Fruit fly (Drosophila melanogaster): ENCODE results near the gene Spn.

Spn gene

dm6 chr3L:2589911-2590763 is 36.0 kb upstream of the Spn start (continued):
- TF ChIP-seq CrebB (tag; optimal IDR thresholded peaks at IDR 0.05), result peak; percentile 45
- no peak for TF ChIP-seq lmd (GFP tag; IDR thresholded peaks at IDR 0.05)
- TF ChIP-seq usp (GFP tag; optimal IDR thresholded peaks at IDR 0.05), result no peak
- TF ChIP-seq CG1647 (GFP tag; optimal IDR thresholded peaks at IDR 0.05), result peak; percentile 37
- peak; percentile 71 for TF ChIP-seq gcm (GFP tag; optimal IDR thresholded peaks at IDR 0.05)
- no peak for TF ChIP-seq Dfd (GFP tag; optimal IDR thresholded peaks at IDR 0.05)
- peak; percentile 63 for TF ChIP-seq HHEX (GFP tag; optimal IDR thresholded peaks at IDR 0.05)
- peak; percentile 76; the same call in 2 of the 3 replicates for TF ChIP-seq CG11695 (GFP tag; IDR thresholded peaks at IDR 0.05)
- TF ChIP-seq yki (optimal IDR thresholded peaks at IDR 0.05), result no peak
- no peak for TF ChIP-seq eve (GFP tag; optimal IDR thresholded peaks at IDR 0.05)
- peak; percentile 33 for TF ChIP-seq Asciz (GFP tag; optimal IDR thresholded peaks at IDR 0.05)
- peak in 1 of 2 experiments; percentile 64 for TF ChIP-seq dpn (GFP tag; optimal IDR thresholded peaks at IDR 0.05)
- TF ChIP-seq esg (GFP tag; conservative IDR thresholded peaks at IDR 0.05), result peak; percentile 66
- no peak for TF ChIP-seq CG14667 (GFP tag; IDR thresholded peaks at IDR 0.05)
- 0 out of 2 replicates have a peak, but pooled peaks have one; percentile 8 for TF ChIP-seq bowl (GFP tag; IDR thresholded peaks at IDR 0.05)
- TF ChIP-seq Deaf1 (tag; optimal IDR thresholded peaks at IDR 0.05), result peak; percentile 55
- TF ChIP-seq CG30431 (GFP tag; optimal IDR thresholded peaks at IDR 0.05), result peak; percentile 37
- no peak for TF ChIP-seq Atf3 (GFP tag; optimal IDR thresholded peaks at IDR 0.05)
- peak; percentile 48; the same call in 1 of the 2 replicates for TF ChIP-seq Adf1 (GFP tag; IDR thresholded peaks at IDR 0.05)
- TF ChIP-seq Bteb2 (GFP tag; optimal IDR thresholded peaks at IDR 0.05), result peak; percentile 44
- peak; percentile 86 for TF ChIP-seq CG12391 (tag; optimal IDR thresholded peaks at IDR 0.05)
- peak; percentile 58; the same call in 1 of the 2 replicates for TF ChIP-seq sisA (GFP tag; IDR thresholded peaks at IDR 0.05)
- peak; percentile 21 for TF ChIP-seq CG3995 (GFP tag; optimal IDR thresholded peaks at IDR 0.05)
- TF ChIP-seq CG4820 (GFP tag; optimal IDR thresholded peaks at IDR 0.05), result peak; percentile 56
- peak; percentile 76 for TF ChIP-seq hbn (GFP tag; IDR thresholded peaks at IDR 0.05; ENCODE audit: partially characterized antibody)
- TF ChIP-seq CG15601 (tag; optimal IDR thresholded peaks at IDR 0.05), result peak; percentile 66
- no peak; the same call in 2 of the 3 replicates for TF ChIP-seq zfh1 (GFP tag; IDR thresholded peaks at IDR 0.05)
- TF ChIP-seq nerfin-2 (GFP tag; IDR thresholded peaks at IDR 0.05; ENCODE audit: partially characterized antibody), result no peak
- peak; percentile 32; the same call in 1 of the 2 replicates for TF ChIP-seq gsb (GFP tag; IDR thresholded peaks at IDR 0.05)
- peak; percentile 68 for TF ChIP-seq Hand (GFP tag; optimal IDR thresholded peaks at IDR 0.05)
- TF ChIP-seq CG2129 (GFP tag; IDR thresholded peaks at IDR 0.05; ENCODE audit: partially characterized antibody), result peak; percentile 89
- TF ChIP-seq CG6765 (GFP tag; optimal IDR thresholded peaks at IDR 0.05), result peak; percentile 79
- TF ChIP-seq Dip3 (GFP tag; optimal IDR thresholded peaks at IDR 0.05), result no peak
- TF ChIP-seq MTF-1 (GFP tag; optimal IDR thresholded peaks at IDR 0.05; ENCODE audit: borderline replicate concordance), result peak; percentile 8
- no peak for TF ChIP-seq CG16863 (GFP tag; optimal IDR thresholded peaks at IDR 0.05)
- TF ChIP-seq CG9817 (tag; optimal IDR thresholded peaks at IDR 0.05), result peak; percentile 69
- peak; percentile 80 for TF ChIP-seq Sox102F (GFP tag; optimal IDR thresholded peaks at IDR 0.05)
- no peak for TF ChIP-seq H15 (GFP tag; IDR thresholded peaks at IDR 0.05)
- peak; percentile 84 for TF ChIP-seq nmo (GFP tag; optimal IDR thresholded peaks at IDR 0.05)
- no peak for TF ChIP-seq dan (GFP tag; IDR thresholded peaks at IDR 0.05)
- peak; percentile 68; the same call in 1 of the 2 replicates for TF ChIP-seq CG32767 (GFP tag; IDR thresholded peaks at IDR 0.05)
- TF ChIP-seq insv (GFP tag; optimal IDR thresholded peaks at IDR 0.05), result peak in 1 of 2 experiments; percentile 52
- TF ChIP-seq CG13424 (tag; optimal IDR thresholded peaks at IDR 0.05), result peak; percentile 88
- no peak for TF ChIP-seq CG8944 (GFP tag; optimal IDR thresholded peaks at IDR 0.05)
- TF ChIP-seq Myb (GFP tag; optimal IDR thresholded peaks at IDR 0.05), result no peak
- TF ChIP-seq fd102C (GFP tag; optimal IDR thresholded peaks at IDR 0.05), result no peak
- peak; percentile 57; the same call in 1 of the 2 replicates for TF ChIP-seq CG14441 (GFP tag; IDR thresholded peaks at IDR 0.05)
- TF ChIP-seq E2f1 (GFP tag; IDR thresholded peaks at IDR 0.05), result peak; percentile 40; the same call in 1 of the 2 replicates
- TF ChIP-seq CG10321 (GFP tag; IDR thresholded peaks at IDR 0.05), result no peak
